Worm (Caenorhabditis elegans) whole organism, midembryonic: Measurements from ENCODE around the gene str-165.

Source experiments
- T22C8.4 ChIP-seq: fragments of 200-800 bp; sonication (Bioruptor generic); IDR thresholded peaks from 2 replicates; pipeline ENCODE4 v1.3.6; 2022; ENCODE audit warnings: missing genetic modification characterization, missing compliant biosample characterization
- cog-1 ChIP-seq: sonication (generic microtip); optimal IDR thresholded peaks from 2 replicates; lab custom pipeline; 2016; ENCODE audit warnings: missing genetic modification characterization, missing compliant biosample characterization
- klf-2 ChIP-seq: fragments of 200-800 bp; sonication (Bioruptor generic); conservative IDR thresholded peaks from 2 replicates; pipeline ENCODE4 v1.3.6; 2022; ENCODE audit warnings: missing genetic modification reagents, missing genetic modification characterization, missing compliant biosample characterization
- ref-1 ChIP-seq: fragments of 200-800 bp; sonication (Bioruptor generic); conservative IDR thresholded peaks from 2 replicates; pipeline ENCODE4 v1.3.6; 2022; ENCODE audit warnings: missing genetic modification reagents, missing genetic modification characterization, missing compliant biosample characterization
- ztf-23 ChIP-seq: fragments of 200-800 bp; sonication (Bioruptor generic); IDR thresholded peaks from 2 replicates; pipeline ENCODE4 v1.3.6; 2022; ENCODE audit warnings: missing genetic modification reagents, missing genetic modification characterization, missing compliant biosample characterization
- ztf-29 ChIP-seq: fragments of 200-800 bp; sonication (Bioruptor generic); IDR thresholded peaks from 2 replicates; pipeline ENCODE4 v1.3.6; 2022; ENCODE audit warnings: missing genetic modification reagents, missing genetic modification characterization, missing compliant biosample characterization

- TF ChIP-seq ztf-29 (GFP tag; lab: Robert Waterston, UW) (no peak; the same call in 1 of the 2 replicates), ref-1 (GFP tag; lab: Robert Waterston, UW) (no peak), T22C8.4 (GFP tag; lab: Robert Waterston, UW) (peak; percentile 55; the same call in 1 of the 2 replicates), klf-2 (GFP tag; lab: Robert Waterston, UW) (no peak), cog-1 (tag; lab: Kevin White, UChicago) (peak; percentile 82), ztf-23 (GFP tag; lab: Robert Waterston, UW) (0 out of 2 replicates have a peak, but pooled peaks have one; percentile 26)
These were observed 41.6 kb upstream of the str-165 start for ce11 chrV:13789362-13789761.
